Worm (Caenorhabditis elegans): ENCODE results near the gene fbxb-78.

- TF ChIP-seq ceh-22 (tag; optimal IDR thresholded peaks at IDR 0.05) = no peak
- no peak for TF ChIP-seq F13H6.1 (tag; optimal IDR thresholded peaks at IDR 0.05)
- TF ChIP-seq nfya-1 (tag; optimal IDR thresholded peaks at IDR 0.05) = no peak
- no peak for TF ChIP-seq pha-4 (tag; optimal IDR thresholded peaks at IDR 0.05)
- TF ChIP-seq elt-2 (tag; optimal IDR thresholded peaks at IDR 0.05) = no peak
Measured at ce11 chrIV:4747553-4747952, 10.2 kb downstream of the fbxb-78 start, which contains the start of gene tctn-1.

Measured in whole organism, late embryonic.